Fruit fly (Drosophila melanogaster) whole organism, wandering third instar larva: ENCODE data around the gene CG33648.

Experiments
- Abd-B ChIP-seq: fragments of >200 bp; optimal IDR thresholded peaks from 2 replicates; lab custom pipeline; 2017; ENCODE audit warnings: missing biosample characterization, missing genetic modification characterization
- CG32264 ChIP-seq: fragments of 200-800 bp; sonication (Bioruptor generic); optimal IDR thresholded peaks from 2 replicates; lab custom pipeline; 2016; ENCODE audit warnings: missing biosample characterization, missing genetic modification characterization
- CG9705 ChIP-seq: fragments of 200-800 bp; sonication (Bioruptor generic); optimal IDR thresholded peaks from 2 replicates; lab custom pipeline; 2018; ENCODE audit warnings: missing biosample characterization, mild to moderate bottlenecking, missing genetic modification characterization
- CrebA ChIP-seq: fragments of 200-800 bp; sonication (Bioruptor generic); optimal IDR thresholded peaks from 2 replicates; lab custom pipeline; 2016; ENCODE audit warnings: missing biosample characterization, mild to moderate bottlenecking, missing genetic modification characterization, borderline replicate concordance
- Dfd ChIP-seq: fragments of >200 bp; optimal IDR thresholded peaks from 2 replicates; lab custom pipeline; 2017; ENCODE audit warnings: missing biosample characterization, missing genetic modification characterization
- Dif ChIP-seq: fragments of 200-275, 200-300 bp; sonication (Bioruptor generic); optimal IDR thresholded peaks from 2 replicates; lab custom pipeline; 2018; ENCODE audit warnings: missing biosample characterization, missing genetic modification characterization; ENCODE audit not compliant: partially characterized antibody
- GATAd ChIP-seq: sonication (Bioruptor generic); optimal IDR thresholded peaks from 2 replicates; lab custom pipeline; 2016; ENCODE audit warnings: missing biosample characterization, missing genetic modification characterization
- HLH106 ChIP-seq: fragments of 200-800 bp; optimal IDR thresholded peaks from 3 replicates; lab custom pipeline; 2019; ENCODE audit warnings: missing biosample characterization, mild to moderate bottlenecking, missing genetic modification characterization, moderate library complexity
- Hnf4 ChIP-seq: fragments of 200-800 bp; sonication (Bioruptor generic); optimal IDR thresholded peaks from 2 replicates; lab custom pipeline; 2016; ENCODE audit warnings: missing biosample characterization, mild to moderate bottlenecking, missing genetic modification characterization
- Hr78 ChIP-seq: fragments of >200 bp; optimal IDR thresholded peaks from 2 replicates; lab custom pipeline; 2017; ENCODE audit warnings: missing biosample characterization, missing genetic modification characterization
- Hr83 ChIP-seq: fragments of 200-300 bp; sonication (Bioruptor generic); optimal IDR thresholded peaks from 2 replicates; lab custom pipeline; 2016; ENCODE audit warnings: missing biosample characterization, mild to moderate bottlenecking, missing genetic modification characterization, moderate library complexity; ENCODE audit not compliant: poor library complexity, severe bottlenecking
- Jra ChIP-seq: sonication (Bioruptor generic); optimal IDR thresholded peaks from 2 replicates; lab custom pipeline; 2016; ENCODE audit warnings: missing biosample characterization, missing genetic modification characterization
- Mio ChIP-seq: sonication (Bioruptor generic); optimal IDR thresholded peaks from 2 replicates; lab custom pipeline; 2016; ENCODE audit warnings: missing biosample characterization, missing genetic modification characterization
- Myc ChIP-seq: fragments of >200 bp; optimal IDR thresholded peaks from 2 replicates; lab custom pipeline; 2017
- N ChIP-seq: fragments of >200 bp; optimal IDR thresholded peaks from 2 replicates; lab custom pipeline; 2018; ENCODE audit warnings: missing biosample characterization, missing external identifiers, missing genetic modification characterization
- OdsH ChIP-seq: fragments of 200-800 bp; sonication (Bioruptor generic); optimal IDR thresholded peaks from 2 replicates; lab custom pipeline; 2016; ENCODE audit warnings: missing biosample characterization, mild to moderate bottlenecking, missing genetic modification characterization
- Rel ChIP-seq, 2 experiments: fragments of 200-800 bp; sonication (Bioruptor generic) in 1 of 2; optimal IDR thresholded peaks; 2 replicates in 1 of 2; 3 replicates in 1 of 2; lab custom pipeline; 2016 to 2019; ENCODE audit warnings: mild to moderate bottlenecking in 2 of 2, missing biosample characterization in 2 of 2, missing genetic modification characterization in 2 of 2, moderate library complexity in 1 of 2
- Sp1 ChIP-seq: fragments of 200-800 bp; sonication (Bioruptor generic); optimal IDR thresholded peaks from 3 replicates; lab custom pipeline; 2019; ENCODE audit warnings: missing biosample characterization, mild to moderate bottlenecking, missing genetic modification characterization, moderate library complexity
- Vsx2 ChIP-seq: fragments of 200-300, 225-300 bp; sonication (Bioruptor generic); optimal IDR thresholded peaks from 2 replicates; lab custom pipeline; 2018; ENCODE audit warnings: missing biosample characterization, missing genetic modification characterization; ENCODE audit not compliant: partially characterized antibody
- br ChIP-seq: fragments of 200-800 bp; sonication (Bioruptor generic); optimal IDR thresholded peaks from 2 replicates; lab custom pipeline; 2016; ENCODE audit warnings: missing biosample characterization, missing genetic modification characterization
- brk ChIP-seq: fragments of 200-800 bp; sonication (Bioruptor generic); optimal IDR thresholded peaks from 2 replicates; lab custom pipeline; 2016; ENCODE audit warnings: missing biosample characterization, mild to moderate bottlenecking, missing genetic modification characterization
- dl ChIP-seq, 2 experiments: fragments of 175-275, 200-275 bp in 1 of 2; fragments of 200-275 bp in 1 of 2; sonication (Bioruptor generic); optimal IDR thresholded peaks; lab custom pipeline; 2018; ENCODE audit warnings: mild to moderate bottlenecking in 2 of 2, missing biosample characterization in 2 of 2, missing genetic modification characterization in 2 of 2, moderate library complexity in 2 of 2; ENCODE audit not compliant: partially characterized antibody in 2 of 2, insufficient read depth in 1 of 2
- dmrt93B ChIP-seq: fragments of 200-800 bp; sonication (Bioruptor generic); optimal IDR thresholded peaks from 2 replicates; lab custom pipeline; 2018; ENCODE audit warnings: missing biosample characterization, mild to moderate bottlenecking, missing genetic modification characterization
- dsf ChIP-seq: sonication (Bioruptor generic); optimal IDR thresholded peaks from 2 replicates; lab custom pipeline; 2016; ENCODE audit warnings: missing biosample characterization, missing genetic modification characterization, borderline replicate concordance
- ey ChIP-seq: fragments of 200-800 bp; sonication (Bioruptor generic); optimal IDR thresholded peaks from 2 replicates; lab custom pipeline; 2016; ENCODE audit warnings: missing biosample characterization, missing genetic modification characterization
- foxo ChIP-seq, 2 experiments: fragments of 200-800 bp; sonication (Bioruptor generic); optimal IDR thresholded peaks; 2 replicates in 1 of 2; 3 replicates in 1 of 2; lab custom pipeline; 2016 to 2017; ENCODE audit warnings: missing biosample characterization in 2 of 2, missing genetic modification characterization in 2 of 2
- fru ChIP-seq: fragments of 200-800 bp; sonication (Bioruptor generic); optimal IDR thresholded peaks from 3 replicates; lab custom pipeline; 2016; ENCODE audit warnings: missing biosample characterization, mild to moderate bottlenecking, missing genetic modification characterization
- h ChIP-seq: fragments of 200-800 bp; sonication (Bioruptor generic); optimal IDR thresholded peaks from 3 replicates; lab custom pipeline; 2016; ENCODE audit warnings: missing biosample characterization, mild to moderate bottlenecking, missing genetic modification characterization
- jim ChIP-seq: fragments of 175-275, 200-325 bp; sonication (Bioruptor generic); optimal IDR thresholded peaks from 2 replicates; lab custom pipeline; 2016; ENCODE audit warnings: missing biosample characterization, mild to moderate bottlenecking, missing genetic modification characterization
- lola ChIP-seq: fragments of >200 bp; optimal IDR thresholded peaks from 2 replicates; lab custom pipeline; 2017; ENCODE audit warnings: missing biosample characterization, missing genetic modification characterization
- pan ChIP-seq: fragments of >200 bp; optimal IDR thresholded peaks from 2 replicates; lab custom pipeline; 2017
- psq ChIP-seq: fragments of 200-800 bp; sonication (Bioruptor generic); optimal IDR thresholded peaks from 3 replicates; lab custom pipeline; 2017; ENCODE audit warnings: missing biosample characterization, mild to moderate bottlenecking, missing genetic modification characterization, moderate library complexity
- rgr ChIP-seq: fragments of 200-800 bp; sonication (Bioruptor generic); optimal IDR thresholded peaks from 3 replicates; lab custom pipeline; 2016; ENCODE audit warnings: missing biosample characterization, mild to moderate bottlenecking, missing genetic modification characterization
- sage ChIP-seq: fragments of 200-800 bp; sonication (Bioruptor generic); optimal IDR thresholded peaks from 2 replicates; lab custom pipeline; 2016; ENCODE audit warnings: missing biosample characterization, mild to moderate bottlenecking, missing genetic modification characterization
- sv ChIP-seq: fragments of 200-800 bp; sonication (Bioruptor generic); optimal IDR thresholded peaks from 3 replicates; lab custom pipeline; 2016; ENCODE audit warnings: missing biosample characterization, missing genetic modification characterization
- tai ChIP-seq: sonication (Bioruptor generic); optimal IDR thresholded peaks from 2 replicates; lab custom pipeline; 2016; ENCODE audit warnings: missing biosample characterization, missing genetic modification characterization
- usp ChIP-seq: fragments of >200 bp; optimal IDR thresholded peaks from 2 replicates; lab custom pipeline; 2017; ENCODE audit warnings: missing biosample characterization, missing genetic modification characterization
- woc ChIP-seq: sonication (Bioruptor generic); optimal IDR thresholded peaks from 2 replicates; lab custom pipeline; 2016; ENCODE audit warnings: missing biosample characterization, mild to moderate bottlenecking, missing genetic modification characterization

The CG33648 gene

DNA sequence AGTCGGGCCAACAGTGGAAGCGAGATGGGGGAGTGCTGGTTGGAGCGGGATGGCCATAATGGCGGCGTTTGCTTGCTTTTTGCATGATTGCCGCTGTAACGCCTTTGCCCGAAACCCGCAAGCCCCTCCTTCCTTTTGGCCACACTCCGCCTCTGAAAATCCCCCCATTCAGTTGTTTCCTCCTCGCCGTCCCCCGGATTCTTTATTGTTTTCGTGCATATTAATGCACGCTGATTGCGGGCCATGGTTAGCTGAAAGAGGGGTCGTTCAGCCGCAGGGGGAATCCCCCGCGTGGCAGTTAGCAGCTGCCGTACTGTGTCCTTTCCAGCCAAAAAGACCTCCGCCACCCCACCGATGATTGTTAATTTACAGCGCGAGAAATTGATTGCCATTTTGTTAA is 28.7 kb downstream of the CG33648 start:
- TF ChIP-seq Dif (GFP tag; lab: Kevin White, UChicago) (no peak), pan (lab: Kevin White, UChicago) (no peak), GATAd (GFP tag; lab: Kevin White, UChicago) (no peak), usp (no peak), jim (no peak), sv (no peak), Jra (no peak), Hr83 (GFP tag; lab: Kevin White, UChicago) (no peak), CrebA (GFP tag; lab: Kevin White, UChicago) (no peak), ey (peak; percentile 9), Myc (no peak), fru (GFP tag; lab: Kevin White, UChicago) (peak; percentile 54), Rel (GFP tag; optimal IDR thresholded peaks at IDR 0.05; lab: Kevin White, UChicago) (no peak), Rel (tag; optimal IDR thresholded peaks at IDR 0.05; lab: Kevin White, UChicago) (peak; percentile 92), HLH106 (no peak)

dm6 chr2L:14553868-14554591 is 29.9 kb downstream of the CG33648 start:
- TF ChIP-seq Myc (no peak), dsf (GFP tag; lab: Kevin White, UChicago) (peak; percentile 7), ey (peak; percentile 95), tai (GFP tag; lab: Kevin White, UChicago) (peak; percentile 60), CG9705 (GFP tag; lab: Kevin White, UChicago) (peak; percentile 81), fru (GFP tag; lab: Kevin White, UChicago) (peak; percentile 94), rgr (GFP tag; lab: Kevin White, UChicago) (peak; percentile 93), foxo (GFP tag; optimal IDR thresholded peaks at IDR 0.05; lab: Kevin White, UChicago) (peak; percentile 60 to 94), psq (peak; percentile 85), Hr83 (GFP tag; lab: Kevin White, UChicago) (no peak), Jra (peak; percentile 83), woc (GFP tag; lab: Kevin White, UChicago) (peak; percentile 85), Sp1 (GFP tag; lab: Kevin White, UChicago) (peak; percentile 89), br (GFP tag; lab: Kevin White, UChicago) (peak; percentile 88), N (GFP tag; lab: Kevin White, UChicago) (no peak), sv (peak; percentile 24), dmrt93B (GFP tag; lab: Kevin White, UChicago) (peak; percentile 83), HLH106 (peak; percentile 93), Rel (GFP tag; optimal IDR thresholded peaks at IDR 0.05; lab: Kevin White, UChicago) (peak; percentile 77), Rel (tag; optimal IDR thresholded peaks at IDR 0.05; lab: Kevin White, UChicago) (peak; percentile 44), OdsH (peak; percentile 93), lola (GFP tag; lab: Kevin White, UChicago) (no peak), Hnf4 (GFP tag; lab: Kevin White, UChicago) (peak; percentile 83), Mio (GFP tag; lab: Kevin White, UChicago) (no peak), Vsx2 (GFP tag; lab: Kevin White, UChicago) (no peak), CG32264 (GFP tag; lab: Kevin White, UChicago) (peak; percentile 85), pan (lab: Kevin White, UChicago) (no peak), Abd-B (GFP tag; lab: Kevin White, UChicago) (no peak), Hr78 (no peak), sage (peak; percentile 85), CrebA (GFP tag; lab: Kevin White, UChicago) (peak; percentile 69), jim (no peak), h (GFP tag; lab: Kevin White, UChicago) (peak; percentile 96), Dif (GFP tag; lab: Kevin White, UChicago) (no peak), dl (GFP tag; optimal IDR thresholded peaks at IDR 0.05; lab: Kevin White, UChicago; ENCODE audit: insufficient read depth in 1 of 2, partially characterized antibody in 2 of 2) (no peak), Dfd (GFP tag; lab: Kevin White, UChicago) (no peak), brk (GFP tag; lab: Kevin White, UChicago) (peak; percentile 88), usp (no peak), GATAd (GFP tag; lab: Kevin White, UChicago) (peak; percentile 70)
